Worm (Caenorhabditis elegans): Measurements from ENCODE around the gene B0554.2.

B0554.2 gene

ce11 chrV:457839-458238 lies 23.8 kb downstream of the B0554.2 start:
- TF ChIP-seq W03F9.2 (tag; optimal IDR thresholded peaks at IDR 0.05) (no peak), him-1 (tag; optimal IDR thresholded peaks at IDR 0.05) (no peak), dao-5 (tag; optimal IDR thresholded peaks at IDR 0.05) (no peak)

ce11 chrV:459464-459863 lies 25.5 kb downstream of the B0554.2 start, which contains the start of gene nhr-203:
nhr-203 (plus strand) TSS chrV:459795.
- TF ChIP-seq him-1 (tag; optimal IDR thresholded peaks at IDR 0.05) (no peak), W03F9.2 (tag; optimal IDR thresholded peaks at IDR 0.05) (no peak), dao-5 (tag; optimal IDR thresholded peaks at IDR 0.05) (no peak)

- TF ChIP-seq him-1 (tag; optimal IDR thresholded peaks at IDR 0.05), result no peak
- TF ChIP-seq dao-5 (tag; optimal IDR thresholded peaks at IDR 0.05), result no peak
- no peak for TF ChIP-seq W03F9.2 (tag; optimal IDR thresholded peaks at IDR 0.05)
Measured at ce11 chrV:462263-462662, 28.3 kb downstream of the B0554.2 start, which contains the start of gene nhr-202. nhr-202 (plus strand) TSS chrV:462588.

ce11 chrV:464800-465199 lies 30.8 kb downstream of the B0554.2 start, which contains the start of gene nhr-201:
nhr-201 (plus strand) TSS chrV:464828.
- TF ChIP-seq W03F9.2 (tag; optimal IDR thresholded peaks at IDR 0.05), result no peak
- TF ChIP-seq him-1 (tag; optimal IDR thresholded peaks at IDR 0.05), result no peak
- TF ChIP-seq dao-5 (tag; optimal IDR thresholded peaks at IDR 0.05), result no peak

ce11 chrV:465355-465754 lies 31.4 kb downstream of the B0554.2 start:
- no peak for TF ChIP-seq him-1 (tag; optimal IDR thresholded peaks at IDR 0.05)
- TF ChIP-seq dao-5 (tag; optimal IDR thresholded peaks at IDR 0.05), result no peak
- no peak for TF ChIP-seq W03F9.2 (tag; optimal IDR thresholded peaks at IDR 0.05)

ce11 chrV:467507-467906 lies 33.5 kb downstream of the B0554.2 start:
- no peak for TF ChIP-seq him-1 (tag; optimal IDR thresholded peaks at IDR 0.05)
- TF ChIP-seq dao-5 (tag; optimal IDR thresholded peaks at IDR 0.05), result no peak
- no peak for TF ChIP-seq W03F9.2 (tag; optimal IDR thresholded peaks at IDR 0.05)

- TF ChIP-seq dao-5 (tag; optimal IDR thresholded peaks at IDR 0.05) (no peak), W03F9.2 (tag; optimal IDR thresholded peaks at IDR 0.05) (no peak), him-1 (tag; optimal IDR thresholded peaks at IDR 0.05) (no peak)
Measured at ce11 chrV:468460-468859, 34.5 kb downstream of the B0554.2 start, which contains the start of gene srbc-57. srbc-57 (minus strand) TSS chrV:468560.

- TF ChIP-seq him-1 (tag; optimal IDR thresholded peaks at IDR 0.05) (no peak), dao-5 (tag; optimal IDR thresholded peaks at IDR 0.05) (no peak), W03F9.2 (tag; optimal IDR thresholded peaks at IDR 0.05) (no peak)
Measured at ce11 chrV:472589-472988, 38.6 kb downstream of the B0554.2 start, which contains the start of gene srt-31. srt-31 (plus strand) TSS chrV:472889.

- TF ChIP-seq dao-5 (tag; optimal IDR thresholded peaks at IDR 0.05) (no peak), W03F9.2 (tag; optimal IDR thresholded peaks at IDR 0.05) (no peak), him-1 (tag; optimal IDR thresholded peaks at IDR 0.05) (no peak)
Measured at ce11 chrV:474516-474915, 40.5 kb downstream of the B0554.2 start, which contains the start of gene nhr-99. nhr-99 (plus strand) TSS chrV:474778.

ce11 chrV:477664-478212 lies 43.7 kb downstream of the B0554.2 start, which contains the start of gene nhr-55:
nhr-55 (plus strand) TSS chrV:478162.
- no peak for TF ChIP-seq dao-5 (tag; optimal IDR thresholded peaks at IDR 0.05)
- TF ChIP-seq W03F9.2 (tag; optimal IDR thresholded peaks at IDR 0.05), result no peak
- no peak for TF ChIP-seq him-1 (tag; optimal IDR thresholded peaks at IDR 0.05)

ce11 chrV:479046-479445 lies 45.0 kb downstream of the B0554.2 start:
- TF ChIP-seq dao-5 (tag; optimal IDR thresholded peaks at IDR 0.05), result no peak
- TF ChIP-seq him-1 (tag; optimal IDR thresholded peaks at IDR 0.05), result no peak
- TF ChIP-seq W03F9.2 (tag; optimal IDR thresholded peaks at IDR 0.05), result no peak

- no peak for TF ChIP-seq him-1 (tag; optimal IDR thresholded peaks at IDR 0.05)
- TF ChIP-seq W03F9.2 (tag; optimal IDR thresholded peaks at IDR 0.05), result no peak
- TF ChIP-seq dao-5 (tag; optimal IDR thresholded peaks at IDR 0.05), result no peak
Measured at ce11 chrV:482860-483259, 48.9 kb downstream of the B0554.2 start.

ce11 chrV:483289-483795 lies 49.3 kb downstream of the B0554.2 start, which contains the start of gene nhr-130:
nhr-130 (minus strand) TSS chrV:483339.
- TF ChIP-seq W03F9.2 (tag; optimal IDR thresholded peaks at IDR 0.05) (no peak), him-1 (tag; optimal IDR thresholded peaks at IDR 0.05) (no peak), dao-5 (tag; optimal IDR thresholded peaks at IDR 0.05) (no peak)

- TF ChIP-seq dao-5 (tag; optimal IDR thresholded peaks at IDR 0.05), result no peak
- no peak for TF ChIP-seq W03F9.2 (tag; optimal IDR thresholded peaks at IDR 0.05)
- no peak for TF ChIP-seq him-1 (tag; optimal IDR thresholded peaks at IDR 0.05)
Measured at ce11 chrV:484285-484890, 50.4 kb downstream of the B0554.2 start, which contains the start of gene nhr-212. nhr-212 (plus strand) TSS chrV:484857.

Measured in whole organism, L4/young adult.